Worm (Caenorhabditis elegans) whole organism, late embryonic: ENCODE data around the gene F21D9.1.

Experiments
- C08G9.2 ChIP-seq: sonication (generic microtip); optimal IDR thresholded peaks from 2 replicates; lab custom pipeline; 2016; ENCODE audit warnings: mild to moderate bottlenecking, missing genetic modification characterization, moderate library complexity, missing compliant biosample characterization
- C38D4.7 ChIP-seq: fragments of 200-800 bp; sonication (Bioruptor generic); optimal IDR thresholded peaks from 2 replicates; lab custom pipeline; 2018; ENCODE audit warnings: mild to moderate bottlenecking, missing genetic modification characterization, moderate library complexity, missing compliant biosample characterization
- F13H6.1 ChIP-seq: sonication (generic microtip); optimal IDR thresholded peaks from 2 replicates; lab custom pipeline; 2016; ENCODE audit warnings: missing genetic modification characterization, missing compliant biosample characterization
- T23F11.4 ChIP-seq: fragments of 200-800 bp; sonication (Bioruptor generic); optimal IDR thresholded peaks from 2 replicates; lab custom pipeline; 2018; ENCODE audit warnings: mild to moderate bottlenecking, missing genetic modification characterization, missing compliant biosample characterization
- Y22D7AL.16 ChIP-seq: sonication (generic microtip); optimal IDR thresholded peaks from 2 replicates; lab custom pipeline; 2016; ENCODE audit warnings: missing genetic modification characterization, missing compliant biosample characterization
- ceh-18 ChIP-seq: sonication (generic microtip); optimal IDR thresholded peaks from 2 replicates; lab custom pipeline; 2016; ENCODE audit warnings: missing genetic modification characterization, missing compliant biosample characterization
- ceh-2 ChIP-seq: sonication (generic microtip); optimal IDR thresholded peaks from 2 replicates; lab custom pipeline; 2016; ENCODE audit warnings: missing genotype, missing genetic modification characterization, missing compliant biosample characterization
- ceh-30 ChIP-seq: fragments of 150-350 bp; optimal IDR thresholded peaks from 2 replicates; lab custom pipeline; 2014; ENCODE audit warnings: missing biosample characterization, missing genetic modification characterization
- ceh-31 ChIP-seq: sonication (generic microtip); optimal IDR thresholded peaks from 2 replicates; lab custom pipeline; 2016; ENCODE audit warnings: missing genetic modification characterization, missing compliant biosample characterization
- ceh-45 ChIP-seq: fragments of 200-800 bp; sonication (Bioruptor generic); IDR thresholded peaks from 2 replicates; pipeline ENCODE4 v1.3.6; 2022; ENCODE audit warnings: missing genetic modification reagents, missing genetic modification characterization, missing compliant biosample characterization
- ceh-48 ChIP-seq: sonication (generic microtip); optimal IDR thresholded peaks from 2 replicates; lab custom pipeline; 2016; ENCODE audit warnings: missing genetic modification characterization, inconsistent platforms, missing compliant biosample characterization
- eyg-1 ChIP-seq: sonication (generic microtip); optimal IDR thresholded peaks from 2 replicates; lab custom pipeline; 2016; ENCODE audit warnings: missing genotype, missing genetic modification characterization, missing compliant biosample characterization
- fax-1 ChIP-seq: sonication (generic microtip); optimal IDR thresholded peaks from 2 replicates; lab custom pipeline; 2016; ENCODE audit warnings: missing genotype, missing genetic modification characterization, missing compliant biosample characterization
- fkh-6 ChIP-seq: sonication (generic microtip); optimal IDR thresholded peaks from 2 replicates; lab custom pipeline; 2016; ENCODE audit warnings: missing genetic modification characterization, missing compliant biosample characterization
- gmeb-2 ChIP-seq: sonication (generic microtip); optimal IDR thresholded peaks from 2 replicates; lab custom pipeline; 2016; ENCODE audit warnings: missing genetic modification characterization, inconsistent platforms, missing compliant biosample characterization
- hlh-15 ChIP-seq: sonication (generic microtip); optimal IDR thresholded peaks from 2 replicates; lab custom pipeline; 2016; ENCODE audit warnings: missing genetic modification characterization, missing compliant biosample characterization
- hlh-6 ChIP-seq: sonication (generic microtip); optimal IDR thresholded peaks from 2 replicates; lab custom pipeline; 2016; ENCODE audit warnings: missing genotype, missing genetic modification characterization, missing compliant biosample characterization
- lin-11 ChIP-seq: fragments of 200-800 bp; sonication (Bioruptor generic); optimal IDR thresholded peaks from 2 replicates; lab custom pipeline; 2018; ENCODE audit warnings: mild to moderate bottlenecking, missing genetic modification characterization, missing compliant biosample characterization
- madf-2 ChIP-seq: sonication (generic microtip); optimal IDR thresholded peaks from 2 replicates; lab custom pipeline; 2017; ENCODE audit warnings: missing genetic modification characterization, missing compliant biosample characterization
- nfya-1 ChIP-seq: sonication (generic microtip); optimal IDR thresholded peaks from 2 replicates; lab custom pipeline; 2017; ENCODE audit warnings: missing genetic modification characterization, mild to moderate bottlenecking, missing compliant biosample characterization, antibody characterized with exemption, moderate library complexity
- nhr-11 ChIP-seq: fragments of 150-350 bp; optimal IDR thresholded peaks from 2 replicates; lab custom pipeline; 2014; ENCODE audit warnings: missing biosample characterization, missing genetic modification characterization
- odd-2 ChIP-seq: sonication (generic microtip); optimal IDR thresholded peaks from 2 replicates; lab custom pipeline; 2017; ENCODE audit warnings: antibody characterized with exemption, mild to moderate bottlenecking, missing genetic modification characterization, missing compliant biosample characterization
- pat-9 ChIP-seq: fragments of 200-800 bp; sonication (Bioruptor generic); optimal IDR thresholded peaks from 2 replicates; lab custom pipeline; 2018; ENCODE audit warnings: mild to moderate bottlenecking, missing genetic modification characterization, moderate library complexity, missing compliant biosample characterization
- pha-4 ChIP-seq: fragments of 150-350 bp; optimal IDR thresholded peaks from 2 replicates; lab custom pipeline; 2018; ENCODE audit warnings: missing biosample characterization, missing genetic modification reagents, missing genetic modification characterization
- pqm-1 ChIP-seq: sonication (generic microtip); optimal IDR thresholded peaks from 2 replicates; lab custom pipeline; 2016; ENCODE audit warnings: missing genetic modification characterization, missing compliant biosample characterization
- pros-1 ChIP-seq: fragments of 150-350 bp; optimal IDR thresholded peaks from 2 replicates; lab custom pipeline; 2014; ENCODE audit warnings: missing biosample characterization, missing genetic modification reagents, missing genetic modification characterization
- ref-2 ChIP-seq: sonication (generic microtip); optimal IDR thresholded peaks from 2 replicates; lab custom pipeline; 2016; ENCODE audit warnings: missing genetic modification characterization, missing compliant biosample characterization
- sdc-2 ChIP-seq: sonication (generic microtip); optimal IDR thresholded peaks from 2 replicates; lab custom pipeline; 2016; ENCODE audit warnings: missing genotype, missing genetic modification characterization, missing compliant biosample characterization
- syd-9 ChIP-seq: sonication (generic microtip); optimal IDR thresholded peaks from 2 replicates; lab custom pipeline; 2016; ENCODE audit warnings: mild to moderate bottlenecking, missing genetic modification characterization, moderate library complexity, missing compliant biosample characterization
- tbx-2 ChIP-seq: sonication (generic microtip); optimal IDR thresholded peaks from 2 replicates; lab custom pipeline; 2016; ENCODE audit warnings: missing genetic modification characterization, missing compliant biosample characterization
- tbx-7 ChIP-seq: sonication (generic microtip); optimal IDR thresholded peaks from 2 replicates; lab custom pipeline; 2016; ENCODE audit warnings: missing genotype, missing genetic modification characterization, missing compliant biosample characterization
- unc-86 ChIP-seq: sonication (generic microtip); optimal IDR thresholded peaks from 2 replicates; lab custom pipeline; 2016; ENCODE audit warnings: missing genetic modification characterization, missing compliant biosample characterization
- zip-5 ChIP-seq: sonication (generic microtip); optimal IDR thresholded peaks from 2 replicates; lab custom pipeline; 2016; ENCODE audit warnings: missing genetic modification characterization, missing compliant biosample characterization

F21D9.1 gene

DNA sequence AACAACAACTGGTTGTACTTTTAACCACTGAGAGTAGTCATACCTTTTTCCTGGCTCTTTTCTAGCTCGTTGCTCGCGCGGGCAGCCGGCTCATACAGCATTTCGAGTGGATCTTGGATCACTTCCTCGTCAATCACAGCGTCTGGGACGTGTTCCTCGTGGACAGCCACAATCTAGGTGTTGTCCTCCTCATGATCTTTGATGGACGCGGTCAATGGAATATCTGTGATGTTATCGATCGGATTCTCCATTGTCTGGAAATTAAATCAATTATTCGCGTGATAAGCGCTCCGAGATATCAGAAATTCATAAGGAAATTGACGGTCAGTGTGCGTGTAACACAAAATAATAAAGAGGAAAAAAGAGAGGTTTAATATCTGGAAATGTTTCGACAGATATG, 15.6 kb downstream of the F21D9.1 start, which contains the start of gene F21D9.8:
Gene F21D9.8, minus strand, starts transcription at position 101 of the 400 bp plus-strand sequence.
- TF ChIP-seq unc-86 (tag; lab: Kevin White, UChicago) = no peak
- no peak for TF ChIP-seq ref-2 (tag; lab: Kevin White, UChicago)
- no peak for TF ChIP-seq fkh-6 (tag; lab: Kevin White, UChicago)
- no peak for TF ChIP-seq eyg-1 (tag; lab: Kevin White, UChicago)
- TF ChIP-seq hlh-15 = no peak
- TF ChIP-seq C38D4.7 (GFP tag; lab: Kevin White, UChicago) = no peak
- TF ChIP-seq F13H6.1 (tag; lab: Kevin White, UChicago) = no peak
- TF ChIP-seq pha-4 (tag; lab: Kevin White, UChicago) = no peak
- TF ChIP-seq lin-11 (tag; lab: Kevin White, UChicago) = no peak
- no peak for TF ChIP-seq C08G9.2 (tag; lab: Kevin White, UChicago)
- TF ChIP-seq hlh-6 (tag; lab: Kevin White, UChicago) = no peak
- TF ChIP-seq sdc-2 (tag; lab: Kevin White, UChicago) = no peak
- TF ChIP-seq pros-1 (tag; lab: Kevin White, UChicago) = no peak
- no peak for TF ChIP-seq syd-9 (tag; lab: Kevin White, UChicago)
- TF ChIP-seq pat-9 (tag; lab: Kevin White, UChicago) = no peak
- TF ChIP-seq ceh-18 = no peak

- TF ChIP-seq pqm-1 (tag; lab: Kevin White, UChicago) = no peak
- no peak for TF ChIP-seq pat-9 (tag; lab: Kevin White, UChicago)
- no peak for TF ChIP-seq nfya-1 (tag; lab: Kevin White, UChicago)
- TF ChIP-seq fax-1 (tag; lab: Kevin White, UChicago) = no peak
- no peak for TF ChIP-seq madf-2
- TF ChIP-seq sdc-2 (tag; lab: Kevin White, UChicago) = no peak
- TF ChIP-seq ceh-31 (tag; lab: Kevin White, UChicago) = no peak
- no peak for TF ChIP-seq ceh-2 (tag; lab: Kevin White, UChicago)
- TF ChIP-seq gmeb-2 (tag; lab: Kevin White, UChicago) = no peak
- no peak for TF ChIP-seq ceh-30 (tag; lab: Kevin White, UChicago)
- TF ChIP-seq F13H6.1 (tag; lab: Kevin White, UChicago) = no peak
- no peak for TF ChIP-seq zip-5
- no peak for TF ChIP-seq Y22D7AL.16 (tag; lab: Kevin White, UChicago)
- TF ChIP-seq C08G9.2 (tag; lab: Kevin White, UChicago) = no peak
- no peak for TF ChIP-seq nhr-11 (tag; lab: Kevin White, UChicago)
- no peak for TF ChIP-seq pros-1 (tag; lab: Kevin White, UChicago)
- TF ChIP-seq, all 69 proteins: peak for 0
Measured at ce11 chrV:19282314-19282713, 18.1 kb downstream of the F21D9.1 start, which contains the start of gene fbxb-117. Gene fbxb-117 (plus strand): TSS chrV:19282614.

DNA sequence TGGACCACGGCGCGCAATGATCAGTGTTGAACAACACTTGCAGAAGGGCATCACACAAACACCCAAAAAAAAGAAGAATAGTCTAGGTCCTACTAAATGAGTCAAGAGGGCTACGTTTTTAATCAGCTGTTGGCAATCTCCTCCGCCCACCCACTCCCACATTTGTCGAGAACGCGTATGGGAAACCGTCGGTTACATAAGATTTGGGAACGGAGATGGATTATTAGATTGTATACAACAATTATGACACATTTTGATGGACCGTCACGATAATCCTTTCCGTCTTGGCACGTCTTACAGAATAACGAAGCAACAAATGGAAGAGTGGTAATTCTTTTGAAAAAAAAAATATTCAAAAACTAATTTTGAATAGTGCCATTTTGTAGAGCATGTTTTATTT, 21.7 kb downstream of the F21D9.1 start:
- TF ChIP-seq T23F11.4 (GFP tag; lab: Kevin White, UChicago) (no peak), nfya-1 (tag; lab: Kevin White, UChicago) (no peak), ref-2 (tag; lab: Kevin White, UChicago) (no peak), tbx-2 (tag; lab: Kevin White, UChicago) (no peak), ceh-2 (tag; lab: Kevin White, UChicago) (no peak), tbx-7 (tag; lab: Kevin White, UChicago) (no peak), ceh-45 (GFP tag; lab: Robert Waterston, UW) (no peak)

DNA sequence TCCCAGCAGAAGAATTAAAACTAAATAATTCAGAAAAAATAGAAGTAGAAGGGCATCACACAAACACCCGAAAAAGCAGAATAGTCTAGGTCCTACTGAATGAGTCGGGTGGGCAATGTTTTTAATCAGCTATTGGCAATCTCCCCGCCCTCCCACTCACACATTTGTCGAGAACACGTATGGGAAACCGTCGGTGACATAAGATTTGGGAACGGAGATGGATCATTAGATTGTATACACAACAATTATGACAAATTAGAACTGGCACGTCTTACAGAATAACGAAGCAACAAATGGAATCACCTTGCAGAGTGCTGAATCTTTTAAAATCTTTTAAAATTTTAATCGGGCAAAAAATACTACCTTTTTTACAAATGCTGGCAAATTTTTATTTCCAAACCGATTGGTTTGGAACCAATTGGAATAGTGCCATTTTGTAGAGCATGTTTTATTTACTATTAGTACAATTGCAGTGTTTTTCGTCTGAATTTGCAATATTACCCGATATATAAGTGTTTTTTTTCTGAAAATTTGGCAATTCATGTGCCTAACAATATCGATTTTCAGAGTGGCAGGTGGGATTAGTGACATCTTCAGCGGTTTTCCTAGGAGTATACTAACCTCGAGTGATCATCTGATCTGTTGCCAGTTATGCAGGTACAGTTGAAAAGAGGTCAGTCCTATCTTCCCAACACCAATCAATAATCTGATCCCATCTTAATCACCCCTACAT, 24.0 kb downstream of the F21D9.1 start, which contains the start of the genes F55C9.3 and fbxb-57:
Gene F55C9.3, minus strand, starts transcription at position 101 of the 733 bp plus-strand sequence.
Gene fbxb-57, plus strand, starts transcription at position 683 of the 733 bp plus-strand sequence.
- TF ChIP-seq unc-86 (tag; lab: Kevin White, UChicago) = no peak
- no peak for TF ChIP-seq ref-2 (tag; lab: Kevin White, UChicago)
- no peak for TF ChIP-seq pha-4 (tag; lab: Kevin White, UChicago)
- no peak for TF ChIP-seq T23F11.4 (GFP tag; lab: Kevin White, UChicago)
- no peak for TF ChIP-seq C38D4.7 (GFP tag; lab: Kevin White, UChicago)
- no peak for TF ChIP-seq odd-2 (tag; lab: Kevin White, UChicago)
- TF ChIP-seq ceh-48 (tag; lab: Kevin White, UChicago) = no peak
